Fruit fly (Drosophila melanogaster) whole organism, adult: ENCODE data around the gene CG3610.

Source experiments
- CG14711 ChIP-seq: fragments of 200-800 bp; sonication (Bioruptor generic); optimal IDR thresholded peaks from 2 replicates; lab custom pipeline; 2018; ENCODE audit warnings: missing biosample characterization, mild to moderate bottlenecking, missing genetic modification characterization, moderate library complexity
- CG1620 ChIP-seq: fragments of 200-800 bp; sonication (Bioruptor generic); optimal IDR thresholded peaks from 2 replicates; lab custom pipeline; 2016; ENCODE audit warnings: missing biosample characterization, missing genetic modification characterization
- CG33017 ChIP-seq: fragments of 200-800 bp; sonication (Bioruptor generic); optimal IDR thresholded peaks from 2 replicates; lab custom pipeline; 2018; ENCODE audit warnings: missing biosample characterization, mild to moderate bottlenecking, missing genetic modification characterization, moderate library complexity
- CG7045 ChIP-seq: fragments of 200-800 bp; sonication (Bioruptor generic); optimal IDR thresholded peaks from 2 replicates; lab custom pipeline; 2017; ENCODE audit warnings: missing biosample characterization, mild to moderate bottlenecking, missing genetic modification characterization
- CG7101 ChIP-seq: fragments of 200-800 bp; sonication (Bioruptor generic); optimal IDR thresholded peaks from 2 replicates; lab custom pipeline; 2018; ENCODE audit warnings: missing biosample characterization, mild to moderate bottlenecking, missing genetic modification characterization, moderate library complexity
- Clk ChIP-seq: fragments of 200-800 bp; sonication (Bioruptor generic); optimal IDR thresholded peaks from 2 replicates; lab custom pipeline; 2017; ENCODE audit warnings: missing biosample characterization, missing genetic modification characterization
- Crg-1 ChIP-seq: fragments of 200-800 bp; sonication (Bioruptor generic); optimal IDR thresholded peaks from 2 replicates; lab custom pipeline; 2016; ENCODE audit warnings: missing biosample characterization, missing genetic modification characterization
- Hr96 ChIP-seq: fragments of 200-800 bp; sonication (Bioruptor generic); optimal IDR thresholded peaks from 2 replicates; lab custom pipeline; 2016; ENCODE audit warnings: missing biosample characterization, missing genetic modification characterization
- Mnt ChIP-seq: fragments of 200-800 bp; sonication (Bioruptor generic); optimal IDR thresholded peaks from 2 replicates; lab custom pipeline; 2016; ENCODE audit warnings: missing biosample characterization, mild to moderate bottlenecking, missing genetic modification characterization
- cnc ChIP-seq, 2 experiments: fragments of >200 bp; optimal IDR thresholded peaks; 2 replicates each; lab custom pipeline; 2017
- ovo ChIP-seq: fragments of 200-800 bp; sonication (Bioruptor generic); optimal IDR thresholded peaks from 2 replicates; lab custom pipeline; 2016; ENCODE audit warnings: missing biosample characterization, missing genetic modification characterization
- pad ChIP-seq: fragments of 200-800 bp; sonication (Bioruptor generic); optimal IDR thresholded peaks from 3 replicates; lab custom pipeline; 2017; ENCODE audit warnings: missing biosample characterization, missing genetic modification characterization, mild to moderate bottlenecking, moderate library complexity, missing genetic modification reagents
- toe ChIP-seq: fragments of 200-800 bp; sonication (Bioruptor generic); optimal IDR thresholded peaks from 2 replicates; lab custom pipeline; 2016; ENCODE audit warnings: missing biosample characterization, missing genetic modification characterization

DNA sequence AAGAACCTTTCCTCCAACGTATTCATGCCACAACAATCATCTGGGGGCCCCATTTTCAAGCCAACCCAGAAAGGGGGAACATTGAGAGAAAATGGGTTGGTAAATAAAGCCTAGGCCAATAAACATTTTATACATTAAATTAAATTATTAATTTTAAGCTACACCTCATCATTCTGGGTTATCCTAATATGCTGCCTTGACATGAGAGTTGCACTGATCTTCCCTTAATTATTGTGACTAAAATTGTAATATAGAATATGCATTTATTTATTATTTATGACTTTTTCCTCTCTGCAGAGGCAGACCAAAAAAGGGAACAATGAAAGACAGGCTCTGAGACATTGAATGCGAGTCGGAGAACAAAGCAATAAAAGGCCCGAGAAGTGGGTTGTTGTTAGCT is 3.0 kb downstream of the CG3610 start:
- no peak for TF ChIP-seq toe
- TF ChIP-seq CG33017 (tag; lab: Kevin White, UChicago): no peak
- TF ChIP-seq CG1620 (GFP tag; lab: Kevin White, UChicago): no peak
- no peak for TF ChIP-seq CG7101
- no peak for TF ChIP-seq pad (GFP tag; lab: Kevin White, UChicago)
- no peak for TF ChIP-seq CG14711 (tag; lab: Kevin White, UChicago)
- TF ChIP-seq cnc (optimal IDR thresholded peaks at IDR 0.05; lab: Kevin White, UChicago): no peak
- no peak for TF ChIP-seq CG7045 (GFP tag; lab: Kevin White, UChicago)
- TF ChIP-seq ovo (GFP tag; lab: Kevin White, UChicago): no peak
- no peak for TF ChIP-seq Hr96 (GFP tag; lab: Kevin White, UChicago)
- TF ChIP-seq Mnt: no peak
- no peak for TF ChIP-seq Clk (GFP tag; lab: Kevin White, UChicago)
- no peak for TF ChIP-seq Crg-1
